Fruit fly (Drosophila melanogaster) whole organism, embryonic: ENCODE data around the gene CG1943.
A peak's percentile ranks its signal among the peaks of the same experiment; 100 is the strongest.

Source experiments
- ATbp ChIP-seq: fragments of 200-800 bp; sonication (Bioruptor generic); optimal IDR thresholded peaks from 2 replicates; lab custom pipeline; 2017; ENCODE audit warnings: missing biosample characterization, mild to moderate bottlenecking, missing genetic modification characterization, missing genetic modification reagents
- Adf1 ChIP-seq: fragments of 200-800 bp; sonication (Bioruptor generic); IDR thresholded peaks from 2 replicates; pipeline ENCODE4 v1.3.6; 2022; ENCODE audit warnings: missing biosample characterization, missing genetic modification characterization
- B-H2 ChIP-seq: fragments of 200-800 bp; sonication (Bioruptor generic); optimal IDR thresholded peaks from 2 replicates; lab custom pipeline; 2018; ENCODE audit warnings: missing biosample characterization, mild to moderate bottlenecking, missing genetic modification characterization
- BEAF-32 ChIP-seq: fragments of 200-800 bp; sonication (Bioruptor generic); optimal IDR thresholded peaks from 3 replicates; lab custom pipeline; 2017; ENCODE audit warnings: missing biosample characterization, missing genetic modification characterization, mild to moderate bottlenecking, moderate library complexity, missing genetic modification reagents
- CG10979 ChIP-seq: fragments of 200-800 bp; sonication (Bioruptor generic); optimal IDR thresholded peaks from 2 replicates; lab custom pipeline; 2018; ENCODE audit warnings: missing biosample characterization, mild to moderate bottlenecking, missing genetic modification characterization, moderate library complexity
- CG11085 ChIP-seq: fragments of 200-800 bp; sonication (Bioruptor generic); IDR thresholded peaks from 2 replicates; pipeline ENCODE4 v1.3.6; 2022; ENCODE audit warnings: missing biosample characterization, missing genetic modification characterization
- CG1233 ChIP-seq: fragments of 200-800 bp; sonication (Bioruptor generic); optimal IDR thresholded peaks from 4 replicates; lab custom pipeline; 2018; ENCODE audit warnings: missing biosample characterization, mild to moderate bottlenecking, missing genetic modification characterization
- CG14441 ChIP-seq: fragments of 200-800 bp; sonication (Bioruptor generic); IDR thresholded peaks from 2 replicates; pipeline ENCODE4 v1.3.6; 2022; ENCODE audit warnings: missing biosample characterization, missing genetic modification characterization
- CG14965 ChIP-seq: fragments of 200-800 bp; sonication (Bioruptor generic); optimal IDR thresholded peaks from 2 replicates; lab custom pipeline; 2016; ENCODE audit warnings: missing biosample characterization, missing genetic modification characterization, borderline replicate concordance
- CG15073 ChIP-seq: fragments of 200-800 bp; sonication (Bioruptor generic); optimal IDR thresholded peaks from 2 replicates; lab custom pipeline; 2016; ENCODE audit warnings: missing biosample characterization, missing genetic modification characterization
- CG1529 ChIP-seq: fragments of 200-800 bp; sonication (Bioruptor generic); optimal IDR thresholded peaks from 3 replicates; lab custom pipeline; 2018; ENCODE audit warnings: missing biosample characterization, missing genetic modification characterization
- CG1602 ChIP-seq: fragments of 200-800 bp; sonication (Bioruptor generic); optimal IDR thresholded peaks from 3 replicates; lab custom pipeline; 2016; ENCODE audit warnings: missing biosample characterization, missing genetic modification characterization
- CG1603 ChIP-seq: fragments of 200-800 bp; sonication (Bioruptor generic); optimal IDR thresholded peaks from 2 replicates; lab custom pipeline; 2019; ENCODE audit warnings: missing biosample characterization, mild to moderate bottlenecking, missing genetic modification characterization, moderate library complexity
- CG17568 ChIP-seq: fragments of 200-800 bp; sonication (Bioruptor generic); optimal IDR thresholded peaks from 2 replicates; lab custom pipeline; 2018; ENCODE audit warnings: missing biosample characterization, mild to moderate bottlenecking, missing genetic modification characterization, moderate library complexity
- CG1832 ChIP-seq: fragments of 200-800 bp; sonication (Bioruptor generic); optimal IDR thresholded peaks from 2 replicates; lab custom pipeline; 2017; ENCODE audit warnings: missing biosample characterization, mild to moderate bottlenecking, missing genetic modification characterization, inconsistent platforms
- CG30431 ChIP-seq: fragments of 200-800 bp; sonication (Bioruptor generic); optimal IDR thresholded peaks from 2 replicates; lab custom pipeline; 2017; ENCODE audit warnings: missing biosample characterization, missing genetic modification characterization
- CG6791 ChIP-seq: fragments of 200-800 bp; sonication (Bioruptor generic); IDR thresholded peaks from 3 replicates; pipeline ENCODE4 v1.3.6; 2022; ENCODE audit warnings: missing biosample characterization, missing genetic modification characterization; ENCODE audit not compliant: partially characterized antibody
- CG6854 ChIP-seq: fragments of 200-800 bp; sonication (Bioruptor generic); optimal IDR thresholded peaks from 3 replicates; lab custom pipeline; 2017; ENCODE audit warnings: missing biosample characterization, mild to moderate bottlenecking, missing genetic modification characterization
- CG7987 ChIP-seq: fragments of 200-800 bp; sonication (Bioruptor generic); optimal IDR thresholded peaks from 2 replicates; lab custom pipeline; 2018; ENCODE audit warnings: missing biosample characterization, mild to moderate bottlenecking, missing genetic modification characterization, moderate library complexity
- CG8478 ChIP-seq: fragments of >200 bp; optimal IDR thresholded peaks from 2 replicates; lab custom pipeline; 2018
- CG8924 ChIP-seq: fragments of 200-800 bp; optimal IDR thresholded peaks from 3 replicates; lab custom pipeline; 2019; ENCODE audit warnings: missing biosample characterization, mild to moderate bottlenecking, missing genetic modification characterization, moderate library complexity
- CG9797 ChIP-seq: fragments of 200-800 bp; sonication (Bioruptor generic); optimal IDR thresholded peaks from 3 replicates; lab custom pipeline; 2018; ENCODE audit warnings: missing biosample characterization, mild to moderate bottlenecking, missing genetic modification characterization
- CG9876 ChIP-seq: fragments of 200-800 bp; sonication (Bioruptor generic); optimal IDR thresholded peaks from 2 replicates; lab custom pipeline; 2016; ENCODE audit warnings: missing biosample characterization, missing genetic modification characterization
- CTCF ChIP-seq: fragments of 200-800 bp; sonication (Bioruptor generic); optimal IDR thresholded peaks from 2 replicates; lab custom pipeline; 2017; ENCODE audit warnings: missing biosample characterization, mild to moderate bottlenecking, missing genetic modification characterization, moderate library complexity
- Camta ChIP-seq: fragments of 200-800 bp; sonication (Bioruptor generic); optimal IDR thresholded peaks from 2 replicates; lab custom pipeline; 2016; ENCODE audit warnings: missing biosample characterization, missing genetic modification characterization
- D19A ChIP-seq: fragments of 200-800 bp; optimal IDR thresholded peaks from 3 replicates; lab custom pipeline; 2019; ENCODE audit warnings: missing biosample characterization, mild to moderate bottlenecking, missing genetic modification characterization, moderate library complexity
- Dbx ChIP-seq: fragments of 200-800 bp; sonication (Bioruptor generic); IDR thresholded peaks from 3 replicates; pipeline ENCODE4 v1.3.6; 2022; ENCODE audit warnings: missing biosample characterization, missing genetic modification characterization
- GATAe ChIP-seq: fragments of 200-800 bp; sonication (Bioruptor generic); conservative IDR thresholded peaks from 2 replicates; pipeline ENCODE4 v1.3.6; 2022; ENCODE audit warnings: missing biosample characterization, missing genetic modification characterization
- Hand ChIP-seq: fragments of 200-800 bp; sonication (Bioruptor generic); optimal IDR thresholded peaks from 2 replicates; lab custom pipeline; 2017; ENCODE audit warnings: mild to moderate bottlenecking, missing biosample characterization, missing genetic modification reagents, missing genetic modification characterization
- MESR4 ChIP-seq: fragments of 200-800 bp; sonication (Bioruptor generic); optimal IDR thresholded peaks from 2 replicates; lab custom pipeline; 2018; ENCODE audit warnings: missing biosample characterization, mild to moderate bottlenecking, missing genetic modification characterization, moderate library complexity
- MTF-1 ChIP-seq: fragments of 200-800 bp; sonication (Bioruptor generic); optimal IDR thresholded peaks from 2 replicates; lab custom pipeline; 2018; ENCODE audit warnings: missing biosample characterization, mild to moderate bottlenecking, missing genetic modification characterization, borderline replicate concordance
- NC2α ChIP-seq: fragments of 200-800 bp; sonication (Bioruptor generic); optimal IDR thresholded peaks from 2 replicates; lab custom pipeline; 2016; ENCODE audit warnings: missing biosample characterization, missing genetic modification characterization
- NK7.1 ChIP-seq: fragments of 200-800 bp; sonication (Bioruptor generic); optimal IDR thresholded peaks from 3 replicates; lab custom pipeline; 2016; ENCODE audit warnings: missing biosample characterization, missing genetic modification characterization
- Oli ChIP-seq: fragments of 200-800 bp; sonication (Bioruptor generic); optimal IDR thresholded peaks from 2 replicates; lab custom pipeline; 2018; ENCODE audit warnings: missing biosample characterization, mild to moderate bottlenecking, missing genetic modification characterization, moderate library complexity
- Spps ChIP-seq: fragments of 200-800 bp; sonication (Bioruptor generic); optimal IDR thresholded peaks from 2 replicates; lab custom pipeline; 2018; ENCODE audit warnings: missing biosample characterization, mild to moderate bottlenecking, missing genetic modification characterization
- Xbp1 ChIP-seq: fragments of 200-800 bp; sonication (Bioruptor generic); optimal IDR thresholded peaks from 3 replicates; lab custom pipeline; 2016; ENCODE audit warnings: missing biosample characterization, mild to moderate bottlenecking, missing genetic modification characterization
- al ChIP-seq: fragments of 200-800 bp; sonication (Bioruptor generic); IDR thresholded peaks from 2 replicates; pipeline ENCODE4 v1.3.6; 2022; ENCODE audit warnings: missing biosample characterization, missing genetic modification characterization
- az2 ChIP-seq: fragments of 200-800 bp; sonication (Bioruptor generic); optimal IDR thresholded peaks from 3 replicates; lab custom pipeline; 2016; ENCODE audit warnings: missing biosample characterization, missing genetic modification characterization
- btn ChIP-seq: fragments of 200-800 bp; sonication (Bioruptor generic); optimal IDR thresholded peaks from 2 replicates; lab custom pipeline; 2016; ENCODE audit warnings: missing biosample characterization, missing genetic modification characterization
- chinmo ChIP-seq: fragments of 200-800 bp; sonication (Bioruptor generic); IDR thresholded peaks from 4 replicates; pipeline ENCODE4 v1.3.6; 2022; ENCODE audit warnings: missing biosample characterization, missing genetic modification characterization; ENCODE audit not compliant: partially characterized antibody
- dati ChIP-seq: fragments of 200-800 bp; sonication (Bioruptor generic); IDR thresholded peaks from 2 replicates; pipeline ENCODE4 v1.3.6; 2022; ENCODE audit warnings: missing biosample characterization, missing genetic modification characterization
- dm ChIP-seq: fragments of 200-800 bp; sonication (Bioruptor generic); optimal IDR thresholded peaks from 3 replicates; lab custom pipeline; 2016; ENCODE audit warnings: missing biosample characterization, missing genetic modification characterization
- en ChIP-seq: fragments of 200-800 bp; sonication (Bioruptor generic); optimal IDR thresholded peaks from 2 replicates; lab custom pipeline; 2016; ENCODE audit warnings: missing biosample characterization, missing genetic modification characterization
- exex ChIP-seq: fragments of 200-800 bp; sonication (Bioruptor generic); optimal IDR thresholded peaks from 4 replicates; lab custom pipeline; 2018; ENCODE audit warnings: missing biosample characterization, mild to moderate bottlenecking, missing genetic modification characterization, moderate library complexity
- fd3F ChIP-seq: fragments of 200-800 bp; sonication (Bioruptor generic); optimal IDR thresholded peaks from 2 replicates; lab custom pipeline; 2018; ENCODE audit warnings: missing biosample characterization, mild to moderate bottlenecking, missing genetic modification characterization, moderate library complexity
- fu2 ChIP-seq: fragments of 200-800 bp; sonication (Bioruptor generic); optimal IDR thresholded peaks from 2 replicates; lab custom pipeline; 2016; ENCODE audit warnings: missing biosample characterization, missing genetic modification characterization
- ind ChIP-seq: fragments of 200-800 bp; sonication (Bioruptor generic); optimal IDR thresholded peaks from 3 replicates; lab custom pipeline; 2016; ENCODE audit warnings: missing biosample characterization, missing genetic modification characterization
- luna ChIP-seq: fragments of 200-800 bp; sonication (Bioruptor generic); optimal IDR thresholded peaks from 2 replicates; lab custom pipeline; 2016; ENCODE audit warnings: missing biosample characterization, missing genetic modification characterization
- nom ChIP-seq: fragments of 200-800 bp; sonication (Bioruptor generic); optimal IDR thresholded peaks from 2 replicates; lab custom pipeline; 2017; ENCODE audit warnings: missing biosample characterization, missing genetic modification characterization, mild to moderate bottlenecking, moderate library complexity, missing genetic modification reagents
- odd ChIP-seq: fragments of 200-800 bp; sonication (Bioruptor generic); optimal IDR thresholded peaks from 2 replicates; lab custom pipeline; 2017; ENCODE audit warnings: missing biosample characterization, mild to moderate bottlenecking, missing genetic modification characterization
- peb ChIP-seq: fragments of 200-800 bp; sonication (Bioruptor generic); IDR thresholded peaks from 2 replicates; pipeline ENCODE4 v1.3.6; 2022; ENCODE audit warnings: missing biosample characterization, missing genetic modification characterization
- pnt ChIP-seq: fragments of 200-800 bp; sonication (Bioruptor generic); optimal IDR thresholded peaks from 3 replicates; lab custom pipeline; 2016; ENCODE audit warnings: missing biosample characterization, missing genetic modification characterization
- sr ChIP-seq: fragments of 200-800 bp; sonication (Bioruptor generic); IDR thresholded peaks from 3 replicates; pipeline ENCODE4 v1.3.6; 2022; ENCODE audit warnings: missing biosample characterization, missing genetic modification characterization

Gene CG1943

DNA sequence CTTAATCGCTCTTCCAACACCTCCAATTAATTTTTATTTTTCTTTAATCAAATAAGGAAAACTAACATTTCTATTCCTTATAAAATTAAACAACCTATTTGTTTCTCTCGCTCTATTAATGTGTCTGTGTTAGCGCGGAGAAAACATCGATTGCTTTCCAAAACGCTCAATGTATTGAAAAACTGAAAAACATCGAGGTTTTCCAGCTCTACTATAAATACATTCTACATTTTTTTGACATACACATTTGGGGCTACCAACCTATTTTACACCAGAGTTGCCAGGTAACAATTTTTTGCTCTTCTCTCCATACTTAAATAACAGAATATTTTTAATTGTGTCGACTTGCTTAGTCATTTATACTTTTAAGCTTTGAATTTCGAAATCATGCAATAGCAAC, 17.2 kb downstream of the CG1943 start (continued):
- TF ChIP-seq al (GFP tag; lab: Robert Waterston, UW) (no peak), Dbx (GFP tag; lab: Robert Waterston, UW) (no peak), BEAF-32 (GFP tag; lab: Kevin White, UChicago) (peak; percentile 71), az2 (GFP tag; lab: Kevin White, UChicago) (peak; percentile 11), ind (GFP tag; lab: Kevin White, UChicago) (no peak), CG1233 (GFP tag; lab: Kevin White, UChicago) (no peak), dati (GFP tag; lab: Robert Waterston, UW) (no peak), CG1603 (tag; lab: Kevin White, UChicago) (peak; percentile 70), CG15073 (no peak), CG17568 (GFP tag; lab: Kevin White, UChicago) (no peak), Hand (GFP tag; lab: Kevin White, UChicago) (no peak), en (GFP tag; lab: Kevin White, UChicago) (no peak), CG30431 (GFP tag; lab: Kevin White, UChicago) (no peak), chinmo (GFP tag; lab: Robert Waterston, UW) (no peak), D19A (tag; lab: Kevin White, UChicago) (peak; percentile 47), NC2α (no peak), exex (tag; lab: Kevin White, UChicago) (no peak), MTF-1 (no peak), CG6854 (GFP tag; lab: Kevin White, UChicago) (no peak), CG9797 (GFP tag; lab: Kevin White, UChicago) (peak; percentile 13), CG14965 (no peak), MESR4 (peak; percentile 43), peb (GFP tag; lab: Robert Waterston, UW) (no peak), CG14441 (GFP tag; lab: Robert Waterston, UW) (no peak), fd3F (GFP tag; lab: Kevin White, UChicago) (no peak), B-H2 (GFP tag; lab: Kevin White, UChicago) (peak; percentile 46), ATbp (GFP tag; lab: Kevin White, UChicago) (no peak), fu2 (GFP tag; lab: Kevin White, UChicago) (no peak), btn (no peak), Camta (GFP tag; lab: Kevin White, UChicago) (peak; percentile 20), CG11085 (no peak), GATAe (no peak), pnt (GFP tag; lab: Kevin White, UChicago) (no peak), CG1529 (GFP tag; lab: Kevin White, UChicago) (peak; percentile 12), CTCF (GFP tag; lab: Kevin White, UChicago) (peak; percentile 75), Adf1 (no peak), CG10979 (tag; lab: Kevin White, UChicago) (no peak), nom (GFP tag; lab: Kevin White, UChicago) (no peak), CG1602 (GFP tag; lab: Kevin White, UChicago) (peak; percentile 16), Oli (tag; lab: Kevin White, UChicago) (no peak), NK7.1 (GFP tag; lab: Kevin White, UChicago) (no peak), Spps (tag; lab: Kevin White, UChicago) (no peak), CG8478 (no peak), luna (no peak), CG7987 (GFP tag; lab: Kevin White, UChicago) (no peak), odd (GFP tag; lab: Kevin White, UChicago) (no peak), Xbp1 (GFP tag; lab: Kevin White, UChicago) (peak; percentile 44), sr (GFP tag; lab: Robert Waterston, UW) (no peak), CG6791 (peak; percentile 87), CG9876 (GFP tag; lab: Kevin White, UChicago) (no peak), CG1832 (GFP tag; lab: Kevin White, UChicago) (no peak), dm (GFP tag; lab: Kevin White, UChicago) (peak; percentile 48), CG8924 (tag; lab: Kevin White, UChicago) (peak; percentile 62)
